Fruit fly (Drosophila melanogaster): Measurements from ENCODE around the gene hdm.

The hdm gene

DNA sequence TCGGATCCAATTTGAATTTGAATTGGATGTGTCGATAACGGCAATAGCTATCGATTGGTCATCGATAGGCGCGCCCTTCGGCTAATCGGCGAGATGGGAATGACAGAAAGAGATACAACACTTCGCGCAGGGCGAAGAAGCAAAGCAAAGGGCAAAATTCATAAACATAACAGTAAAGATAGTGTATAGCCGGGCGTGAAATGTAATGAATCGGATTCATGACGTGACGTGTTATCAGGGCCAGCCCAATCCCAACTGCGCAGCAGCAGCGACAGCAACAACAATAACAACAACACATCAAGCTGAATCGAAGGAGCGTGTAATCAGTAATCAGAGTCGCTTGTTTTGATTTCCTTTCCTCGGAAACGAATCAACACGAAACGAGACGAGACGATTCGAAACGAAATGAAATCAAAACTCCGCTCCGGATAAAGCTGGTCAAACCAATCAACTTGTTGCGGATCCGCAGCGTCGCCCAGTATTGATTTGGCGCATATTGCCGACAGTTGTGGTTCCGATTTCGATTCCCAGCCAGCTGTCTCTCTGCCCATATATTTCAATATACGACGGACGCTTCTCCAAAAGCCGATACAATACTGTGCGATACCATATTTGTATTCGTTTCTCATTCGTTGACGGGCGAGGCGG lies 7.8 kb downstream of the hdm start, which contains the start of gene snz (continued):
- TF ChIP-seq CG9817 (tag; optimal IDR thresholded peaks at IDR 0.05) (no peak), NfI (GFP tag; optimal IDR thresholded peaks at IDR 0.05) (no peak), H2.0 (GFP tag; IDR thresholded peaks at IDR 0.05) (no peak), lbe (GFP tag; optimal IDR thresholded peaks at IDR 0.05) (no peak), CG1233 (GFP tag; optimal IDR thresholded peaks at IDR 0.05) (no peak), gsb-n (tag; optimal IDR thresholded peaks at IDR 0.05) (no peak), Pdp1 (GFP tag; optimal IDR thresholded peaks at IDR 0.05) (peak in 1 of 2 experiments; percentile 52), Ptx1 (GFP tag; IDR thresholded peaks at IDR 0.05) (no peak), CG15011 (GFP tag; optimal IDR thresholded peaks at IDR 0.05) (no peak), CG33557 (GFP tag; optimal IDR thresholded peaks at IDR 0.05) (no peak), CG12391 (tag; optimal IDR thresholded peaks at IDR 0.05) (no peak), CG34376 (GFP tag; optimal IDR thresholded peaks at IDR 0.05) (peak; percentile 97), CG2678 (tag; optimal IDR thresholded peaks at IDR 0.05) (no peak), oc (tag; optimal IDR thresholded peaks at IDR 0.05) (no peak), CG11723 (GFP tag; optimal IDR thresholded peaks at IDR 0.05) (no peak), CG4730 (GFP tag; IDR thresholded peaks at IDR 0.05) (no peak), ham (GFP tag; IDR thresholded peaks at IDR 0.05) (no peak), Ravus (GFP tag; IDR thresholded peaks at IDR 0.05) (no peak), fd3F (GFP tag; optimal IDR thresholded peaks at IDR 0.05) (no peak), CG3847 (GFP tag; IDR thresholded peaks at IDR 0.05) (no peak), CG9437 (GFP tag; optimal IDR thresholded peaks at IDR 0.05) (no peak), BEAF-32 (GFP tag; optimal IDR thresholded peaks at IDR 0.05) (peak; percentile 73), fu2 (GFP tag; optimal IDR thresholded peaks at IDR 0.05) (no peak), CG7839 (tag; optimal IDR thresholded peaks at IDR 0.05) (no peak), Poxn (GFP tag; IDR thresholded peaks at IDR 0.05) (no peak), CG14441 (GFP tag; IDR thresholded peaks at IDR 0.05) (no peak), Fer3 (tag; optimal IDR thresholded peaks at IDR 0.05) (no peak), CG2712 (tag; optimal IDR thresholded peaks at IDR 0.05) (peak; percentile 44), bigmax (GFP tag; optimal IDR thresholded peaks at IDR 0.05) (no peak), CG4617 (GFP tag; optimal IDR thresholded peaks at IDR 0.05; ENCODE audit: borderline replicate concordance) (no peak), da (GFP tag; optimal IDR thresholded peaks at IDR 0.05) (no peak), tna (GFP tag; IDR thresholded peaks at IDR 0.05; ENCODE audit: partially characterized antibody) (peak; percentile 80), CG18262 (tag; optimal IDR thresholded peaks at IDR 0.05) (no peak), CG12104 (GFP tag; optimal IDR thresholded peaks at IDR 0.05) (no peak), ara (GFP tag; IDR thresholded peaks at IDR 0.05) (no peak), NC2α (GFP tag; optimal IDR thresholded peaks at IDR 0.05) (no peak), cad (GFP tag; optimal IDR thresholded peaks at IDR 0.05) (no peak), CG12769 (tag; optimal IDR thresholded peaks at IDR 0.05) (no peak), Hr39 (optimal IDR thresholded peaks at IDR 0.05) (no peak), rib (GFP tag; IDR thresholded peaks at IDR 0.05) (no peak), Usf (GFP tag; optimal IDR thresholded peaks at IDR 0.05) (no peak), stc (GFP tag; IDR thresholded peaks at IDR 0.05) (no peak), cas (GFP tag; IDR thresholded peaks at IDR 0.05) (no peak), sqz (GFP tag; optimal IDR thresholded peaks at IDR 0.05) (no peak), CTCF (GFP tag; optimal IDR thresholded peaks at IDR 0.05) (no peak), tx (GFP tag; optimal IDR thresholded peaks at IDR 0.05) (no peak), Hey (tag; optimal IDR thresholded peaks at IDR 0.05) (no peak), esg (GFP tag; conservative IDR thresholded peaks at IDR 0.05) (no peak), CG14050 (GFP tag; IDR thresholded peaks at IDR 0.05) (no peak), eyg (GFP tag; optimal IDR thresholded peaks at IDR 0.05) (no peak), fd102C (GFP tag; optimal IDR thresholded peaks at IDR 0.05) (no peak), ab (GFP tag; optimal IDR thresholded peaks at IDR 0.05) (no peak)
